Fruit fly (Drosophila melanogaster): ENCODE results near the gene CG13085.
A peak's percentile ranks its signal among the peaks of the same experiment; 100 is the strongest.

The CG13085 gene

DNA sequence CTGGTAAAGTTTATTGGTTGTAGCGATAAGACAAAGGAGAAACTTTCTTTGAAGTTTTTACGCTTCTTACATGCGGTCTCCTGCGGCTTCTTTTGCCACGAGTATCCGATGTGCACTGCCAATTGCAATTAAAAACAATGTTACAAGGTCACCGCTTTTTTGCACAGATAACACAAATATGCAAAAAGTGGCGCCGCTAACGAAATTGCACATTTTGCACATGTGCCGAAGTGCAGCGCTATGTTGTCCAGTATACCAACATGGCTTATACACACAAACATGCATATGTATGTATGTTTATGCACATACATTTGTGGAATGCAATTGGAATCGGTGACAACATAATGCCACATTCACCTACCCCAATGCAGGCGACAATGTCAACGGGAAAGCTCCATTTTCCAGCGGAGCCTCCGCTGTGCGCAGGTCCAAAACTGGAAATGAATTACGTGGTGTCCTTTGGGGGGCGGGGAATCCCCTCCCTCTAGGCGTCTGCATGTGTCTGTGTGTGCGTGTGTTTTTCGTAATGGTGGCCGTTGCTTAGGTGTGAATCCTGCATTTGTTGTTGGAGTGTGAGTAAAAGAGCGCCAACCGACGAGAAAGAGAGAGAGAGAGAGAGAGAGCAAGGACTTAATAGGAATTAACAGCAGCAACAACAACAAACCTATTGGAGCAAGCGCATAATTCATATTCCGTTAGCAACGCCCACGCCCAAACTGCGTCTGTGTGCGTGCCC lies 55.6 kb downstream of the CG13085 start:
- TF ChIP-seq eg (GFP tag; IDR thresholded peaks at IDR 0.05) (no peak), svp (GFP tag) (peak; percentile 45)
